Worm (Caenorhabditis elegans): Measurements from ENCODE around the gene srt-12.
"Not testable (repeated sequence)": the region's sequence is repeated elsewhere in the genome, so short reads cannot be mapped to it uniquely, and the experiment has no call there.

The srt-12 gene

DNA sequence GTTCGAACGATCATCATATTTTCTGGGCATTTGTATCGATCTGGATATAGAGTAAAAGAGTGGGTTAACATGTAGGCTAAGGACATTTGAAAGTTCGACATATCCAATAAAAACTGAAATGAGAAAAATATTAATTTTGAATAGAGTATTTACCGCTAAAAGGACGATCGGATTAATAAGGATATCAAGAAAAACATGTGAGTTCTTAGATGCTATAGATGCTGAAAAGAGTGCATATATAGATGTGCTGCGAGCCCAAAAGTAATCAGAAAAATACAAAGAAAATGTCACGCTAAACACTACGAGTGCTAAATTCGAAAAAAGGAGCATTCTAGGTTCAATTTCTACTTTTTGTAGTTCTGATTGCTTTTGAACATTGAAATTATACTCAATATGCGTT, at the start of gene srt-12:
Gene srt-12, minus strand, starts transcription at position 101 of the 400 bp plus-strand sequence.
- TF ChIP-seq F49E8.2 (tag; optimal IDR thresholded peaks at IDR 0.05; ENCODE audit: borderline replicate concordance): no peak

DNA sequence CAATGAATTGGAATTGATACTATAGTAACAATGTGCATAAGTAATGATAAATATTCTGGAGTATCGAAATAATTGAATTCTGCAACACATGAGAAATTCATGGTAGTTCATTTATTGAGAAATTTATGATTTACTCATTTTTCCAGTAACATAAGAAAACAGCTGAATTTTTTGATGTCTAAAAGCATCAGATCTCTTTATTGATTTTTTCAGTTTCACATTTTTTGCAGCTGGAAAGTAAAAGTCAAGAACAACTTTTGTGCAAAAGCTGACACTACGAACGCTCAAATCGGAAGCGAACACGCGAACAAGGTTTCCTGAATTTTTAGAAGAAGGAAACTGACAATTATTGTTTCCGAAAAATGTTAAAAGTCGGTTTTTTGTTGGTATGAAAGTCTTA, 47.8 kb upstream of the srt-12 start, which contains the start of gene srh-193:
Gene srh-193, minus strand, starts transcription at position 101 of the 400 bp plus-strand sequence.
- TF ChIP-seq aha-1 (tag): peak; percentile 0

DNA sequence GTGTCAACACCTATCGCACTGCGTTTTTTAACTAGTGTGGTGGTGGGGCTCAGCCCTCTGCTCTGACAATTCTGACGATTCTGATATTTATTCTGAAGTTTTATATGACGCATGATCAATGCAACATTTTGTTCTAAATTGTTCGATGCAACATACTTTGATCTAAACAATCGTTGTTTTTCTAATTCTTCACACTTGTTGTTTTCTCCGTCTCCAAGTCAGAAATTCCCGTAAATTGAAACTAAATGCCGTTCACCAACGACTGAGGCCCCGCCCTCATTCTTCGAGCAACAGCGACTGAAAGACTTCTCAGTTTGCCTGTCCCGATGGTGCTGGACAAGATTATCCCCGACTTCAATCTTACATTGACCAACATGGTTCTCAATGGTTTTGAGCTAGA, 42.4 kb upstream of the srt-12 start, which contains the start of gene srt-19:
Gene srt-19, plus strand, starts transcription at position 301 of the 400 bp plus-strand sequence.
- not testable (repeated sequence) for TF ChIP-seq daf-16 (GFP tag; optimal IDR thresholded peaks at IDR 0.05); daf-16 (tag; optimal IDR thresholded peaks at IDR 0.05); egl-43 (GFP tag; IDR thresholded peaks at IDR 0.05); daf-19 (GFP tag; conservative IDR thresholded peaks at IDR 0.05)

DNA sequence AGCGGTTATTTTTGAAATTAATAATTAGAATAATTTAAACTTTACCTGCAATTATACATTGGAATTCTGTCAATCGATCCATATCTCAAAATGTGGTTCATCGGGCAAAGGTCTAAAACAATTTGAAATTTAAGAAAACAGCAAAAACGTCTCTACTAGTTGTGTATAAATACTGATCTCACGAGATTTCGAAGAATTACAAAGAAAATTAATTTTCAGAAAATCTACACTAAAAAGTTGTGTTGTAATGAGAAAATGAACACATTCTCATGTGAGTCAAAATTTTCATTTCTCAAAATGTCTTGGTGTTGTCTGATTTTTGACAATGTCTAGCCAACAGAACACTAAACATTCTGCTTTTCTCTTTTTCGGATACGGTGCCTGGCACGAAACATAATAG, 39.4 kb upstream of the srt-12 start, which contains the start of gene srt-37:
Gene srt-37, minus strand, starts transcription at position 101 of the 400 bp plus-strand sequence.
- TF ChIP-seq zfp-3 (GFP tag; conservative IDR thresholded peaks at IDR 0.05); lsy-2 (tag; optimal IDR thresholded peaks at IDR 0.05); duxl-1 (tag; optimal IDR thresholded peaks at IDR 0.05; ENCODE audit: poor library complexity): not testable (repeated sequence)

DNA sequence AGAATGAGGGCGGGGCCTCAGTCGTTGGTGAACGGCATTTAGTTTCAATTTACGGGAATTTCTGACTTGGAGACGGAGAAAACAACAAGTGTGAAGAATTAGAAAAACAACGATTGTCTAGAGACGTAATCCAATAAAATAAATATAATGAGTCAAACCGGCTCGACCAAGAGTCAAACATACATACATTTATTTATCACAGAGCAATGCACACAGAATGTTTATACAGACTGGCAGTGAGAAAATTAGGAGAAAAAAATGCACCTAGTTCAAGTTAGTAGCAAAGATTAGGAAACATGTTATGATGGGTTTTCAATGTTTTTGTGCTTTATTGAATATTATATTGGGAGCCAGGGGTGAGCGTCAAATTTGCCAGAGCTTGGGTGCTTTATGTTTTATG, 36.4 kb upstream of the srt-12 start, which contains the start of gene srt-20:
Gene srt-20, minus strand, starts transcription at position 101 of the 400 bp plus-strand sequence.
- not testable (repeated sequence) for TF ChIP-seq ceh-32 (tag; optimal IDR thresholded peaks at IDR 0.05; ENCODE audit: poor library complexity); zip-2 (tag; optimal IDR thresholded peaks at IDR 0.05); ZK546.5 (tag; optimal IDR thresholded peaks at IDR 0.05)

DNA sequence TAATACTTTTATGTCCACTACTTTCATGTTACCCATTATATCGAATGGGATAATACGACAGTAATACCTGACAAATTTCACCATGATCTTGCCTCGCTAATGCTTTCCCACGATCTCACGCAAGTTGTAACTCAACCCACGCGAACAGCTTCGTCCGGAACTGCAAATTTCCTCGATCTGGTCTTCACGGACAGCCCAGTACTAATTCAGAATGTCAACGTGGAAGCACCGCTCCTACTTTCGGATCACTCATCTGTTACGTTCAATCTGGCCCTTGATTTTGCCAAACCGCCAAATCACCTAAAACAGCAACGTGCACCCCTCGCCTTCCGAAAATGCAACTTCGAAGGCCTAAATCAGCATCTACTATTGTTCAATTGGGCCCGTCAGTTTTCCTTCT, 31.0 kb upstream of the srt-12 start:
- TF ChIP-seq zip-2 (tag; optimal IDR thresholded peaks at IDR 0.05) (no peak), aha-1 (tag) (peak; percentile 40), unc-62 (GFP tag; optimal IDR thresholded peaks at IDR 0.05 in 1 of 2) (peak in 1 of 2 experiments; percentile 91), unc-62 (tag; optimal IDR thresholded peaks at IDR 0.05) (no peak)

DNA sequence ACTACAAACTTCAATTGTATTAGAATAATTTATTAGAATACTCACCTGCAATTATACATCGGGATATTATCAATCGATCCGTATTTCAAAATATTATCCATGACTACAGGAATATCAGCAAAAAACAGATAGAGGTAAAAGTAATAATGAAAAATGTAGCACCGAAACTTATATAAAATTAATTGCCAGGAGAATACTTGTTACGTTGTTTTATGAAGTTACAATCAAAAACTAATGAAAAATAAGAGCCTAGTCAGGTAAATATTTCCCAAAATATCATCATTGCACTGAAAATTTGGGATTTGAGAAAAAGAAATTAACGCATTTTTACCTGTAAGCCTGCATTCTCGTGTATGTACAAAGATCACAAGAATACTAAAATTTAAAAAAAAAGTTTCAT, 28.9 kb upstream of the srt-12 start, which contains the start of gene srt-38:
Gene srt-38, minus strand, starts transcription at position 101 of the 400 bp plus-strand sequence.
- TF ChIP-seq zip-2 (tag; optimal IDR thresholded peaks at IDR 0.05); tag-97 (GFP tag; IDR thresholded peaks at IDR 0.05); daf-8 (GFP tag; IDR thresholded peaks at IDR 0.05): not testable (repeated sequence)

DNA sequence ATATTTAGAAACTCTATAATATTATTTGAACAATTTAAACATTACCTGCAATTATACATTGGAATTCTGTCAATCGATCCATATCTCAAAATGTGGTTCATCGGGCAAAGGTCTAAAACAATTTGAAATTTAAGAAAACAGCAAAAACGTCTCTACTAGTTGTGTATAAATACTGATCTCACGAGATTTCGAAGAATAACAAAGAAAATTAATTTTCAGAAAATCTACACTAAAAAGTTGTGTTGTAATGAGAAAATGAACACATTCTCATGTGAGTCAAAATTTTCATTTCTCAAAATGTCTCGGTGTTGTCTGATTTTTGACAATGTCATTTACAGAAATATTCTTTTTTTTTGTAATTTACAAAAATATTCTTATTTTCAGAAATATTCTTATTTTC, 25.9 kb upstream of the srt-12 start, which contains the start of gene srt-36:
Gene srt-36, minus strand, starts transcription at position 101 of the 400 bp plus-strand sequence.
- not testable (repeated sequence) for TF ChIP-seq D1046.2 (GFP tag; IDR thresholded peaks at IDR 0.05); fkh-10 (GFP tag; optimal IDR thresholded peaks at IDR 0.05); nhr-10 (tag; optimal IDR thresholded peaks at IDR 0.05)

DNA sequence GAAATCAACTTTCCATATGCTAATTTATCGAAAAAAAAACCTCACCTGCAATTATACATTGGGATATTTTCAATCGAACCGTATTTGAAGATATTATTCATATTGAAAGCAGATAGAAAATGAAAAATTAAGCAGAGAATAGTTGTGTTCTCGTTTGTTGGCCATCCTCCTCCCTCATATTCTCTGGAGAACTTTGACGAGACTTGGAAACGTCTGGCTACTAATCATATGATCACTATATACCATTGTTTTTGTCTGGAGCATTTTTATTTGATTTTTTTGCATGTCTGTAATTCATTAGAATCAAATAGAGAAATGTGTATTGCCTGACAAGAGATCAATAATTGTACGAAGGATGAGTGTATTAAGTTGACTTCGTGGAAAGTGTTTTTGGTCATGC, 22.2 kb upstream of the srt-12 start, which contains the start of gene srt-35:
Gene srt-35, minus strand, starts transcription at position 101 of the 400 bp plus-strand sequence.
- TF ChIP-seq aha-1 (tag) (peak; percentile 46), fos-1 (tag; optimal IDR thresholded peaks at IDR 0.05) (no peak), egl-27 (tag; optimal IDR thresholded peaks at IDR 0.05) (no peak)

DNA sequence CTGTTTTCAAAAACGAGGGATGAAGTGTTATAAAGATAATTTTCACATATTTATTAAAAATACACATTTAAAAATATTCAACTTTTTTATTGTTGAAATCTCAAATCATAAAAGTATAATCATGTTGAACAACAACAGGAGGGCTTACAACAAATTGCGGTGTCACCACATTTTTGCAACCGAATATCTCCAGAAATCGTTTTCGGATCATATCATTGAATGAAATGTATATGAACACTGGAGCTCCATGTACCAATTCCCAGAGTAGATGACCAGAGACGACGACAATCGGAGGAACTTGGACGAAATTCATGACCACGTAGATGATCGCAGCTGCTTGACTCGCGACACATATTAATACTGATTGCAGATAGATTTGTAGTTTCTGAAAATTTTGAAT, 19.1 kb upstream of the srt-12 start:
- peak in 1 of 2 experiments; percentile 92 for TF ChIP-seq unc-62 (GFP tag; optimal IDR thresholded peaks at IDR 0.05 in 1 of 2)
- TF ChIP-seq unc-62 (tag; optimal IDR thresholded peaks at IDR 0.05): no peak
- TF ChIP-seq spr-1 (tag; optimal IDR thresholded peaks at IDR 0.05): no peak
- TF ChIP-seq lin-13 (GFP tag; optimal IDR thresholded peaks at IDR 0.05): no peak
- no peak for TF ChIP-seq sdz-12 (GFP tag; optimal IDR thresholded peaks at IDR 0.05)
